Fruit fly (Drosophila melanogaster): Measurements from ENCODE around the gene Roc1a.

Gene Roc1a

DNA sequence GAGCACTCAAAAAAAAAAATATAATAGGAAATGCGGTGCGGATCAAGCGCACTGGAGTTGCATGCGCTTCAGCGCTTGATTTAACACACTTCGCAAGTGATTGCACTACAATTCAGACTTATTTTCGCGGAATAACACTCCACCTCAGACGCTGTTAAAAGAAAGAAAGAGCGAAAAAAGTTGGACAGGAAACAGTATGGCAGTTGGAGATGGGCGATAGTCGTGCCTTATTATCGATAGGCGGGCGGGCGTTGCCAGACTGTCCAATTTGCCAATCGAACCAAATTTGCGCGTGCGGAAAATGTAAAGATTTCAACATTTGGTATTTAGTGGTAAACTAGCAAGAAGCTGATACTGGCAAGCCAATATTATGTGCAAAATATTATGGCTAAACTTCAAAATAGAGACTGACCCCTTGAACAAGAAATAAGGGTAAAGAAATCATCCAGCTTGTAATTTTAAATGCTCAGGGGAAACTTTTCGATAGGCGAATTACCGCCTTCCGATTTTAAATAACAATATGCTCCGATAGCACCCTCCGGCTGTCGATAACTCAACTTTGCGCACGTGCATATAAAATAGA lies 17.8 kb upstream of the Roc1a start, which contains the start of the genes RpL36 and Mybbp1A (continued):
- TF ChIP-seq CG14014 (GFP tag; IDR thresholded peaks at IDR 0.05) (peak; percentile 69), ap (GFP tag; IDR thresholded peaks at IDR 0.05) (peak; percentile 58), CG11560 (tag; IDR thresholded peaks at IDR 0.05) (peak; percentile 42; the same call in 1 of the 3 replicates), CG2202 (tag; optimal IDR thresholded peaks at IDR 0.05) (peak; percentile 48), Sry-δ (GFP tag; optimal IDR thresholded peaks at IDR 0.05) (peak; percentile 98), Eip74EF (GFP tag; optimal IDR thresholded peaks at IDR 0.05) (peak in 1 of 2 experiments; percentile 36), Xbp1 (GFP tag; optimal IDR thresholded peaks at IDR 0.05) (peak; percentile 66), ttk (GFP tag; IDR thresholded peaks at IDR 0.05) (peak; percentile 62), CG12236 (GFP tag; optimal IDR thresholded peaks at IDR 0.05) (peak; percentile 52), CG34224 (GFP tag; IDR thresholded peaks at IDR 0.05; ENCODE audit: partially characterized antibody) (peak; percentile 84), Mrtf (GFP tag; IDR thresholded peaks at IDR 0.05) (peak; percentile 54; the same call in 2 of the 3 replicates), sisA (GFP tag; IDR thresholded peaks at IDR 0.05) (peak; percentile 24; the same call in 1 of the 2 replicates), CG17186 (GFP tag; optimal IDR thresholded peaks at IDR 0.05) (peak; percentile 95), CG13894 (tag; optimal IDR thresholded peaks at IDR 0.05) (peak; percentile 68), dm (GFP tag; optimal IDR thresholded peaks at IDR 0.05) (peak; percentile 95), Chrac-16 (GFP tag; optimal IDR thresholded peaks at IDR 0.05) (peak; percentile 51), CG11504 (tag; optimal IDR thresholded peaks at IDR 0.05) (no peak), CG43689 (GFP tag; IDR thresholded peaks at IDR 0.05) (peak; percentile 37; the same call in 1 of the 2 replicates), HHEX (GFP tag; optimal IDR thresholded peaks at IDR 0.05) (peak; percentile 78), tup (GFP tag; optimal IDR thresholded peaks at IDR 0.05) (no peak), CG8359 (GFP tag; optimal IDR thresholded peaks at IDR 0.05; ENCODE audit: borderline replicate concordance) (peak; percentile 8), CG15601 (tag; optimal IDR thresholded peaks at IDR 0.05) (peak; percentile 70), Mes4 (GFP tag; optimal IDR thresholded peaks at IDR 0.05) (peak; percentile 89), CG6689 (GFP tag; IDR thresholded peaks at IDR 0.05) (peak; percentile 48; the same call in 1 of the 2 replicates), CG3995 (GFP tag; optimal IDR thresholded peaks at IDR 0.05) (peak; percentile 85), pzg (GFP tag; optimal IDR thresholded peaks at IDR 0.05) (peak; percentile 88), CG7556 (GFP tag; optimal IDR thresholded peaks at IDR 0.05) (peak; percentile 49), HLH3B (GFP tag; IDR thresholded peaks at IDR 0.05) (peak; percentile 28; the same call in 1 of the 2 replicates), CG3847 (GFP tag; IDR thresholded peaks at IDR 0.05) (peak; percentile 79), CG6765 (GFP tag; optimal IDR thresholded peaks at IDR 0.05) (peak; percentile 79), stwl (tag; optimal IDR thresholded peaks at IDR 0.05) (peak; percentile 60), Hsf (GFP tag; optimal IDR thresholded peaks at IDR 0.05) (peak; percentile 77), ranshi (GFP tag; IDR thresholded peaks at IDR 0.05) (peak; percentile 66), NFAT (GFP tag; IDR thresholded peaks at IDR 0.05) (peak; percentile 71), gsb (GFP tag; IDR thresholded peaks at IDR 0.05) (peak; percentile 24; the same call in 1 of the 2 replicates), NC2α (GFP tag; optimal IDR thresholded peaks at IDR 0.05) (peak; percentile 61), CG9727 (GFP tag; optimal IDR thresholded peaks at IDR 0.05) (peak; percentile 88), Fer3 (tag; optimal IDR thresholded peaks at IDR 0.05) (peak; percentile 66), tll (GFP tag; optimal IDR thresholded peaks at IDR 0.05) (no peak), Scr (GFP tag; IDR thresholded peaks at IDR 0.05; ENCODE audit: partially characterized antibody) (peak; percentile 90), Lhr (GFP tag; optimal IDR thresholded peaks at IDR 0.05) (peak; percentile 66), CG6854 (GFP tag; optimal IDR thresholded peaks at IDR 0.05) (peak; percentile 66), jumu (GFP tag; optimal IDR thresholded peaks at IDR 0.05) (peak; percentile 25), bigmax (GFP tag; optimal IDR thresholded peaks at IDR 0.05) (peak; percentile 49), ERR (GFP tag; optimal IDR thresholded peaks at IDR 0.05) (peak; percentile 34), CG15479 (GFP tag; optimal IDR thresholded peaks at IDR 0.05) (peak; percentile 4), so (GFP tag; IDR thresholded peaks at IDR 0.05) (peak; percentile 57; the same call in 1 of the 3 replicates), CG1647 (GFP tag; optimal IDR thresholded peaks at IDR 0.05) (peak; percentile 16), toy (GFP tag; IDR thresholded peaks at IDR 0.05) (0 out of 2 replicates have a peak, but pooled peaks have one; percentile 28)
